Worm (Caenorhabditis elegans): ENCODE results near the gene ZC317.7.
"Not testable (repeated sequence)": the region's sequence is repeated elsewhere in the genome, so short reads cannot be mapped to it uniquely, and the experiment has no call there.

Gene ZC317.7

DNA sequence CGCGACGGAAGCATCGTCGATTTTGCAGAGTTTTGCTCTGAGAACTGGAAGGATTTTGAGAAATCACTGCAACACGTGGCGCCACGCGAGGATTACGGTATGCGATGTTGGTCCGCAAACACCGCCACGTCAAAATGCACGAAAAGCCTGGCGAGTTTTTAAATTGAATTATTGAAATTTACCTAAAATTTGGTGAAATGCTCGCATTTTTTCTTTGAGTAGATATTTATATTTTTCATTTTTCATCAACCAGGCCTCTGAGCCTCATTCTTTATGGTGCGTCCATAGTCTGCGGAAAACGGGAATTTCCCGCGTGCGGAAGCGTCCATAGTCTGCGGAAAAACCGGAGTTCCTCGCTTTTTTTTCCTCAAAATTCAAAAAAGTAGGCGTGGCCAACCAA, at the start of gene ZC317.7:
TSS of gene ZC317.7 (minus strand) at position 101 of the 400 bp plus-strand sequence.
- TF ChIP-seq Y56A3A.18 (GFP tag; IDR thresholded peaks at IDR 0.05); lin-54 (GFP tag; optimal IDR thresholded peaks at IDR 0.05); atf-7 (tag; optimal IDR thresholded peaks at IDR 0.05): not testable (repeated sequence)

DNA sequence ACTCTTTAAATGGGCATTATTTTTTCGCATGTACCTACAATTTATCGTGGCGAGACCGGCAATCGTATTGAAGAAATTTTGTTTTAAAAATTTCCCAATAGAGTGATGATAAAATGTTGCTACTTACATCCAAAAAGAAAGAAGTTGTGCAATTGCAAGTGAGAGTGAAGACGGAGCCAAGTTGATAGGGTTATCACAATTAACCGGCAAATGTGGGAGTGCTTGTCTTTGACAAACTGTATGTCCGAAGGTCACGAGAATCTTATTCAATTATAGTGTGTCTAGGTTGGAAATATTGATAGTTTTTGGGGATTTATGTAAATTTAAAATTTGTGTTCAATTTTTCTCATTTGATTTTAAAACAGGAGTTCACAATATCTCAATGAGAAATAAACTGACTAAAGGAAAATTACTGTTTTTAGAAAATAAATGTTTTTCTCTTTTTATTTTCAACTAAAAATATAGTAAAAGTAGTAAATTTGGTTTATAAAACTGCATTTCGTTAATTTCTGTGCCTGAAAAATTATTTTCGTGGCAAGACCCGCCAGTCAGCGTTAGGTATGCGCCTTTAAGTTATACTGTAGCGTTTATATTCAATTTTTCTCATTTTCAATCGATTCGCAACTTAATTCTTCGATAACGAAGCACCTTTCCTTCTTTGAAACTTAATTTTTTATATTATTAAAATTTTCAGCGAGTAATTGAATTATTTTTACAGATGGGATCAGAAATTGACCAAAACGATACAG, 43.0 kb upstream of the ZC317.7 start, which contains the start of the genes hpo-15 and mms-19:
TSS of gene hpo-15 (minus strand) at position 201 of the 749 bp plus-strand sequence.
TSS of gene mms-19 (plus strand) at position 719 of the 749 bp plus-strand sequence.
- TF ChIP-seq atf-7 (tag; optimal IDR thresholded peaks at IDR 0.05) = no peak
- TF ChIP-seq rcor-1 (GFP tag; IDR thresholded peaks at IDR 0.05) = no peak
- no peak for TF ChIP-seq madf-10 (tag; optimal IDR thresholded peaks at IDR 0.05)
- no peak for TF ChIP-seq ceh-79 (tag; optimal IDR thresholded peaks at IDR 0.05)
- TF ChIP-seq efl-1 (GFP tag; optimal IDR thresholded peaks at IDR 0.05) = no peak
- no peak for TF ChIP-seq snpc-3.4 (tag; optimal IDR thresholded peaks at IDR 0.05)
- no peak for TF ChIP-seq Y56A3A.18 (GFP tag; IDR thresholded peaks at IDR 0.05)
- no peak for TF ChIP-seq sdz-38 (tag; optimal IDR thresholded peaks at IDR 0.05)
- TF ChIP-seq madf-6 (GFP tag; IDR thresholded peaks at IDR 0.05) = peak; percentile 85
- no peak for TF ChIP-seq attf-6 (GFP tag; IDR thresholded peaks at IDR 0.05)
- TF ChIP-seq ama-1 (optimal IDR thresholded peaks at IDR 0.05) = no peak
- no peak for TF ChIP-seq ama-1 (GFP tag; optimal IDR thresholded peaks at IDR 0.05)
- TF ChIP-seq hlh-26 (GFP tag; conservative IDR thresholded peaks at IDR 0.05) = no peak
- TF ChIP-seq dox-1 (GFP tag; IDR thresholded peaks at IDR 0.05) = no peak
- no peak for TF ChIP-seq nhr-90 (tag; optimal IDR thresholded peaks at IDR 0.05)
- no peak for TF ChIP-seq F39B2.1 (GFP tag; IDR thresholded peaks at IDR 0.05)
- TF ChIP-seq zfh-2 (GFP tag; conservative IDR thresholded peaks at IDR 0.05) = no peak
- no peak for TF ChIP-seq pbrm-1 (GFP tag; IDR thresholded peaks at IDR 0.05)
- TF ChIP-seq Y53G8AR.9 (GFP tag; conservative IDR thresholded peaks at IDR 0.05) = no peak
- no peak for TF ChIP-seq C17E4.6 (GFP tag; IDR thresholded peaks at IDR 0.05)
- TF ChIP-seq xnd-1 (tag; optimal IDR thresholded peaks at IDR 0.05) = peak; percentile 80
- TF ChIP-seq ztf-26 (tag; optimal IDR thresholded peaks at IDR 0.05) = no peak
- TF ChIP-seq ets-4 (GFP tag; optimal IDR thresholded peaks at IDR 0.05) = no peak
- no peak for TF ChIP-seq somi-1 (GFP tag; optimal IDR thresholded peaks at IDR 0.05)
- no peak for TF ChIP-seq nhr-120 (GFP tag; IDR thresholded peaks at IDR 0.05)
- TF ChIP-seq zim-3 (tag; optimal IDR thresholded peaks at IDR 0.05) = no peak
- no peak for TF ChIP-seq ekl-4 (GFP tag; IDR thresholded peaks at IDR 0.05)
- TF ChIP-seq nhr-80 (tag; optimal IDR thresholded peaks at IDR 0.05) = peak; percentile 57
- TF ChIP-seq F10E7.11 (tag; optimal IDR thresholded peaks at IDR 0.05) = no peak
- TF ChIP-seq die-1 (tag; optimal IDR thresholded peaks at IDR 0.05) = no peak
- TF ChIP-seq hrde-1 (tag; optimal IDR thresholded peaks at IDR 0.05; ENCODE audit: borderline replicate concordance) = no peak
- TF ChIP-seq hlh-12 (tag; optimal IDR thresholded peaks at IDR 0.05) = no peak
- no peak for TF ChIP-seq bed-2 (GFP tag; IDR thresholded peaks at IDR 0.05)
- TF ChIP-seq tlf-1 (GFP tag; optimal IDR thresholded peaks at IDR 0.05) = no peak
- no peak for TF ChIP-seq ztf-18 (tag; optimal IDR thresholded peaks at IDR 0.05)
- TF ChIP-seq nfya-2 (GFP tag; IDR thresholded peaks at IDR 0.05) = no peak
- no peak for TF ChIP-seq K12H6.12 (tag; optimal IDR thresholded peaks at IDR 0.05)
- TF ChIP-seq hsf-1 (GFP tag; IDR thresholded peaks at IDR 0.05) = no peak
- no peak for TF ChIP-seq pha-4 (tag; optimal IDR thresholded peaks at IDR 0.05)
- TF ChIP-seq F37B4.10 (GFP tag; IDR thresholded peaks at IDR 0.05) = no peak
- no peak for TF ChIP-seq cebp-1 (GFP tag; IDR thresholded peaks at IDR 0.05)
- no peak for TF ChIP-seq cebp-1 (tag; optimal IDR thresholded peaks at IDR 0.05)
- no peak for TF ChIP-seq Y79H2A.3 (GFP tag; conservative IDR thresholded peaks at IDR 0.05)
- TF ChIP-seq lin-26 (GFP tag; IDR thresholded peaks at IDR 0.05) = no peak
- no peak for TF ChIP-seq bed-1 (GFP tag; IDR thresholded peaks at IDR 0.05)
- TF ChIP-seq F52B5.7 (tag; optimal IDR thresholded peaks at IDR 0.05) = no peak
- 0 out of 2 replicates have a peak, but pooled peaks have one; percentile 33 for TF ChIP-seq ceh-91 (GFP tag; IDR thresholded peaks at IDR 0.05)

Measured in whole organism, young adult.